Fruit fly (Drosophila melanogaster) S2 (cell line): ENCODE results near the gene PNKP.

Experiments used
- CG8478 ChIP-seq: fragments of >200 bp; optimal IDR thresholded peaks from 2 replicates; lab custom pipeline; 2018
- CTCF ChIP-seq, 2 experiments: fragments of >200 bp; optimal IDR thresholded peaks; 2 replicates each; lab custom pipeline; 2018

dm6 chr3R:8357372-8357992 is 14.2 kb upstream of the PNKP start:
- no peak for TF ChIP-seq CG8478 (lab: Kevin White, UChicago)
- no peak for TF ChIP-seq CTCF (optimal IDR thresholded peaks at IDR 0.05; lab: Kevin White, UChicago)
